Fruit fly (Drosophila melanogaster) Kc167 (cell line): Measurements from ENCODE around the gene Cby.

ENCODE experiments used
- Myc ChIP-seq: fragments of >200 bp; optimal IDR thresholded peaks from 2 replicates; lab custom pipeline; 2017; ENCODE audit warnings: missing external identifiers
- Sin3A ChIP-seq: fragments of >200 bp; optimal IDR thresholded peaks from 2 replicates; lab custom pipeline; 2018; ENCODE audit warnings: missing external identifiers
- h ChIP-seq: fragments of >200 bp; optimal IDR thresholded peaks from 3 replicates; lab custom pipeline; 2018; ENCODE audit warnings: missing external identifiers
- insv ChIP-seq: fragments of >200 bp; optimal IDR thresholded peaks from 3 replicates; lab custom pipeline; 2018; ENCODE audit warnings: missing external identifiers
- psq ChIP-seq: fragments of >200 bp; optimal IDR thresholded peaks from 2 replicates; lab custom pipeline; 2017; ENCODE audit warnings: missing external identifiers
- ttk ChIP-seq: sonication (Bioruptor generic); optimal IDR thresholded peaks from 2 replicates; lab custom pipeline; 2017; ENCODE audit warnings: missing external identifiers

Gene Cby

dm6 chr3R:21895961-21896875 is 28.4 kb downstream of the Cby start:
- no peak for TF ChIP-seq insv (lab: Kevin White, UChicago)
- no peak for TF ChIP-seq Sin3A (lab: Kevin White, UChicago)
- no peak for TF ChIP-seq Myc (lab: Kevin White, UChicago)
- TF ChIP-seq ttk (lab: Kevin White, UChicago), result no peak
- no peak for TF ChIP-seq h
- no peak for TF ChIP-seq psq (lab: Kevin White, UChicago)

dm6 chr3R:21897565-21897964 is 29.8 kb downstream of the Cby start:
- TF ChIP-seq Sin3A (lab: Kevin White, UChicago) (no peak), h (no peak), insv (lab: Kevin White, UChicago) (no peak), Myc (lab: Kevin White, UChicago) (no peak), psq (lab: Kevin White, UChicago) (no peak), ttk (lab: Kevin White, UChicago) (no peak)

- no peak for TF ChIP-seq insv (lab: Kevin White, UChicago)
These were observed 31.0 kb downstream of the Cby start for dm6 chr3R:21898758-21899157.

DNA sequence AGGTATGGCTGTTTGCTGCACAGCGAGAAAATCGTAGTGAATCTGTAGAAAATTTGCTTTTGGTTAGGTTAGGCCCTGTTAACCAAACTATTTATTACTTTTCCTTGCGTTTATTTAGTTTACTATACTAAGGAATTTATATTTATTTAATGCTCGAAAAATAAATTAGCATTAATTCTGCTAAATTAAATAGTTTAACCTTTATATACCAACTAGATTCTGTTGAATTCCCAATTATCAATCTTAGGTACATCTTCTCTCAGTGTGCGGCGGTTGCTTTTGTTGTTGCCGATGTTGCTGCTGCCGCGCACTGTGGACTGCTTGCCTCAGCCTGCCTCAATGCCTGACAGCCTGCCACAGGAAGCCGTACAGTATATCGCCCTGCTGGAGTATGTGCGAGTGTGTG is 31.4 kb downstream of the Cby start:
- TF ChIP-seq psq (lab: Kevin White, UChicago), result no peak
- TF ChIP-seq ttk (lab: Kevin White, UChicago), result no peak
- TF ChIP-seq Sin3A (lab: Kevin White, UChicago), result no peak
- no peak for TF ChIP-seq h
- no peak for TF ChIP-seq Myc (lab: Kevin White, UChicago)
- no peak for TF ChIP-seq insv (lab: Kevin White, UChicago)

DNA sequence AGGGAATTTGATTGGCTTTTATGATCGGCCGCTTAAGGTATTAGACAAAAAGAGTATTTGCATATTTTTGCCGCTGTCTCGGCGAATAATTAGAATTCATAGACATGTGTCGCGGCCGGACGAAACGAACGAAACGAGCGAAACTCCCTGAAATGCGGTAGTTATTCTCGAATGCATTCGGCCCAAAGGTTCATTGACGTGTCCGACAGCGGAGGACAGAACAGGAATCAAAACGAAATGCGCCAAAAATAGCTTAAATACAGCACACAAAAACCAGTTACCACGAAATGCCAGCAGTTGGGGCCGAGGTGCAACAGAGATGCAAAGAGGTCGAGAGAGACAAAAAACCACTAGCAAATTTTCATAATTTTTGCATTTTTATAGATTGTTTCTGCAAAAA is 36.5 kb downstream of the Cby start:
- TF ChIP-seq h (no peak), insv (lab: Kevin White, UChicago) (no peak), Myc (lab: Kevin White, UChicago) (no peak), ttk (lab: Kevin White, UChicago) (no peak), psq (lab: Kevin White, UChicago) (no peak), Sin3A (lab: Kevin White, UChicago) (no peak)

DNA sequence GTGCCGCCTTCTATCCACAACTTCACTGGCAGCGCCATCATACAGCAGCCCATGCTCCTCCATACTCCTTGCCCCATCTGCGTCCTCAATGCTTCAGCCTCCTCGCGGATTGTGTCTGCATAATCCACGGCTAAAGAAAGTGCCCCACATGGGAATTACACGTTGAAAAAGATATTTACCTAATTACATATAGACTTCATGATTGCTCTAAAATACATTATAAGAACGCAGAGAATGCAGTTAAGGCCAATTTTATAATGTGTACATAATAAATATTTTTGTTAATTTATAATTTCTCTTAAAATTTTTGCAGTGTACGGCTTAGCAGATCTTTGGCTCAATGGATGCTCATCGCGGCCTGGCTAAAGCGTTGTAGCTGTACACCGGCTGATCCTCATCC is 37.8 kb downstream of the Cby start:
- TF ChIP-seq psq (lab: Kevin White, UChicago) (no peak), Myc (lab: Kevin White, UChicago) (no peak), insv (lab: Kevin White, UChicago) (no peak), ttk (lab: Kevin White, UChicago) (no peak), Sin3A (lab: Kevin White, UChicago) (no peak), h (no peak)

- TF ChIP-seq ttk (lab: Kevin White, UChicago) (no peak), Sin3A (lab: Kevin White, UChicago) (no peak), Myc (lab: Kevin White, UChicago) (no peak), psq (lab: Kevin White, UChicago) (no peak), h (no peak), insv (lab: Kevin White, UChicago) (no peak)
These were observed 39.1 kb downstream of the Cby start for dm6 chr3R:21906867-21907266.

- TF ChIP-seq h (no peak), insv (lab: Kevin White, UChicago) (no peak), ttk (lab: Kevin White, UChicago) (no peak)
These were observed 43.7 kb downstream of the Cby start, which contains the start of gene Qsox3 for dm6 chr3R:21911516-21911915. TSS of gene Qsox3 (plus strand) at chr3R:21911816.

DNA sequence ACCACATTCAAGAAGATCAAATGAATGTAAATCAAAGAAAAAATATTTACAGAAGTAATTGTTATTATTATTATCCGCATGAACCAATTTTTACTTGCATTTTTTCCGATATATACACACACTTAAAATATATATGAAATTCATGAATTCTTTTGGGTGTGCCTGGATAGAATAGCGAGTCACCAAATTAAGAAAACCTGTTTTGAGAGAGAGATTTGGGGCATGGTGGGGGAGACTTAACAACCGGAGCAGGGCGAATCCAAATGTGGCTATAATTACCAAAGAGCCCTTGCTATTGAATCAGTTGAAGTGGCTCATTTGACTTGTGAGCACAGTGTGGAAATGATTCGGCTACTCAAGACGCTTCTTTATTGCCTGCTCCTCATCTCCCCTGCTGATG is 45.6 kb downstream of the Cby start, which contains the start of gene Qsox2:
TSS of gene Qsox2 (plus strand) at position 301 of the 400 bp plus-strand sequence.
- TF ChIP-seq psq (lab: Kevin White, UChicago), result no peak
- no peak for TF ChIP-seq Myc (lab: Kevin White, UChicago)
- TF ChIP-seq Sin3A (lab: Kevin White, UChicago), result no peak
- TF ChIP-seq ttk (lab: Kevin White, UChicago), result no peak
- TF ChIP-seq h, result no peak
- no peak for TF ChIP-seq insv (lab: Kevin White, UChicago)

dm6 chr3R:21916987-21917386 is 49.2 kb downstream of the Cby start:
- TF ChIP-seq Myc (lab: Kevin White, UChicago) (no peak), insv (lab: Kevin White, UChicago) (no peak), ttk (lab: Kevin White, UChicago) (no peak), psq (lab: Kevin White, UChicago) (no peak), Sin3A (lab: Kevin White, UChicago) (no peak)
